Fruit fly (Drosophila melanogaster) whole organism, embryonic: ENCODE results near the gene Or83a.

ENCODE experiments used
- ATbp ChIP-seq: fragments of 200-800 bp; sonication (Bioruptor generic); optimal IDR thresholded peaks from 2 replicates; lab custom pipeline; 2017; ENCODE audit warnings: missing biosample characterization, mild to moderate bottlenecking, missing genetic modification characterization, missing genetic modification reagents
- Asciz ChIP-seq: fragments of 200-800 bp; sonication (Bioruptor generic); optimal IDR thresholded peaks from 2 replicates; lab custom pipeline; 2017; ENCODE audit warnings: missing biosample characterization, mild to moderate bottlenecking, missing genetic modification characterization, missing genetic modification reagents
- C15 ChIP-seq: fragments of 200-800 bp; sonication (Bioruptor generic); IDR thresholded peaks from 3 replicates; pipeline ENCODE4 v1.3.6; 2022; ENCODE audit warnings: missing biosample characterization, missing genetic modification characterization
- CG10147 ChIP-seq: fragments of 200-800 bp; sonication (Bioruptor generic); optimal IDR thresholded peaks from 2 replicates; lab custom pipeline; 2019; ENCODE audit warnings: missing biosample characterization, mild to moderate bottlenecking, missing genetic modification characterization, moderate library complexity
- CG10366 ChIP-seq: fragments of 200-800 bp; sonication (Bioruptor generic); IDR thresholded peaks from 2 replicates; pipeline ENCODE4 v1.3.6; 2022; ENCODE audit warnings: missing biosample characterization, missing genetic modification characterization
- CG10654 ChIP-seq: fragments of 200-800 bp; sonication (Bioruptor generic); optimal IDR thresholded peaks from 2 replicates; lab custom pipeline; 2016; ENCODE audit warnings: missing biosample characterization, missing genetic modification characterization
- CG10959 ChIP-seq: fragments of 200-800 bp; sonication (Bioruptor generic); IDR thresholded peaks from 2 replicates; pipeline ENCODE4 v1.3.6; 2022; ENCODE audit warnings: missing biosample characterization, missing genetic modification characterization
- CG12104 ChIP-seq: fragments of 200-800 bp; sonication (Bioruptor generic); optimal IDR thresholded peaks from 3 replicates; lab custom pipeline; 2016; ENCODE audit warnings: missing biosample characterization, missing genetic modification characterization
- CG12659 ChIP-seq: fragments of 200-800 bp; sonication (Bioruptor generic); optimal IDR thresholded peaks from 3 replicates; lab custom pipeline; 2017; ENCODE audit warnings: mild to moderate bottlenecking, missing biosample characterization, missing genetic modification reagents, missing genetic modification characterization
- CG14050 ChIP-seq: fragments of 200-800 bp; sonication (Bioruptor generic); IDR thresholded peaks from 3 replicates; pipeline ENCODE4 v1.3.6; 2022; ENCODE audit warnings: missing biosample characterization, missing genetic modification characterization
- CG15011 ChIP-seq: fragments of 200-800 bp; sonication (Bioruptor generic); optimal IDR thresholded peaks from 3 replicates; lab custom pipeline; 2018; ENCODE audit warnings: missing biosample characterization, mild to moderate bottlenecking, missing genetic modification characterization
- CG17802 ChIP-seq: fragments of 200-800 bp; sonication (Bioruptor generic); optimal IDR thresholded peaks from 2 replicates; lab custom pipeline; 2018; ENCODE audit warnings: missing biosample characterization, mild to moderate bottlenecking, missing genetic modification characterization, moderate library complexity
- CG2678 ChIP-seq: fragments of 200-800 bp; sonication (Bioruptor generic); optimal IDR thresholded peaks from 3 replicates; lab custom pipeline; 2019; ENCODE audit warnings: missing biosample characterization, mild to moderate bottlenecking, missing genetic modification characterization, moderate library complexity
- CG3065 ChIP-seq: fragments of 200-800 bp; sonication (Bioruptor generic); optimal IDR thresholded peaks from 2 replicates; lab custom pipeline; 2016; ENCODE audit warnings: missing biosample characterization, missing genetic modification characterization
- CG32767 ChIP-seq: fragments of 200-800 bp; sonication (Bioruptor generic); IDR thresholded peaks from 2 replicates; pipeline ENCODE4 v1.3.6; 2022; ENCODE audit warnings: missing biosample characterization, missing genetic modification characterization
- CG32772 ChIP-seq: fragments of 200-800 bp; sonication (Bioruptor generic); IDR thresholded peaks from 2 replicates; pipeline ENCODE4 v1.3.6; 2022; ENCODE audit warnings: missing biosample characterization, missing genetic modification characterization
- CG4282 ChIP-seq: fragments of 200-800 bp; sonication (Bioruptor generic); optimal IDR thresholded peaks from 2 replicates; lab custom pipeline; 2016; ENCODE audit warnings: missing biosample characterization, missing genetic modification characterization
- CG43689 ChIP-seq: fragments of 200-800 bp; sonication (Bioruptor generic); IDR thresholded peaks from 2 replicates; pipeline ENCODE4 v1.3.6; 2022; ENCODE audit warnings: missing biosample characterization, missing genetic modification characterization
- CG6254 ChIP-seq: fragments of 200-800 bp; sonication (Bioruptor generic); optimal IDR thresholded peaks from 3 replicates; lab custom pipeline; 2017; ENCODE audit warnings: mild to moderate bottlenecking, missing biosample characterization, missing genetic modification reagents, missing genetic modification characterization
- CG6683 ChIP-seq: fragments of 200-800 bp; sonication (Bioruptor generic); optimal IDR thresholded peaks from 2 replicates; lab custom pipeline; 2017; ENCODE audit warnings: missing biosample characterization, mild to moderate bottlenecking, missing genetic modification characterization, missing genetic modification reagents
- CG7963 ChIP-seq: fragments of 200-800 bp; sonication (Bioruptor generic); IDR thresholded peaks from 3 replicates; pipeline ENCODE4 v1.3.6; 2022; ENCODE audit warnings: missing biosample characterization, missing genetic modification characterization; ENCODE audit not compliant: partially characterized antibody
- CG7987 ChIP-seq: fragments of 200-800 bp; sonication (Bioruptor generic); optimal IDR thresholded peaks from 2 replicates; lab custom pipeline; 2018; ENCODE audit warnings: missing biosample characterization, mild to moderate bottlenecking, missing genetic modification characterization, moderate library complexity
- CG8944 ChIP-seq: fragments of 200-800 bp; sonication (Bioruptor generic); optimal IDR thresholded peaks from 3 replicates; lab custom pipeline; 2016; ENCODE audit warnings: missing biosample characterization, missing genetic modification characterization
- CG9797 ChIP-seq: fragments of 200-800 bp; sonication (Bioruptor generic); optimal IDR thresholded peaks from 3 replicates; lab custom pipeline; 2018; ENCODE audit warnings: missing biosample characterization, mild to moderate bottlenecking, missing genetic modification characterization
- CG9817 ChIP-seq: fragments of 200-800 bp; sonication (Bioruptor generic); optimal IDR thresholded peaks from 2 replicates; lab custom pipeline; 2018; ENCODE audit warnings: missing biosample characterization, mild to moderate bottlenecking, missing genetic modification characterization, moderate library complexity
- CTCF ChIP-seq: fragments of 200-800 bp; sonication (Bioruptor generic); optimal IDR thresholded peaks from 2 replicates; lab custom pipeline; 2017; ENCODE audit warnings: missing biosample characterization, mild to moderate bottlenecking, missing genetic modification characterization, moderate library complexity
- Dbx ChIP-seq: fragments of 200-800 bp; sonication (Bioruptor generic); IDR thresholded peaks from 3 replicates; pipeline ENCODE4 v1.3.6; 2022; ENCODE audit warnings: missing biosample characterization, missing genetic modification characterization
- Dip2 ChIP-seq: fragments of 200-800 bp; sonication (Bioruptor generic); IDR thresholded peaks from 2 replicates; pipeline ENCODE4 v1.3.6; 2022; ENCODE audit warnings: missing biosample characterization, missing genetic modification characterization
- Ets97D ChIP-seq: fragments of 200-800 bp; sonication (Bioruptor generic); optimal IDR thresholded peaks from 3 replicates; lab custom pipeline; 2016; ENCODE audit warnings: missing biosample characterization, missing genetic modification characterization
- Jarid2 ChIP-seq: fragments of 200-800 bp; sonication (Bioruptor generic); optimal IDR thresholded peaks from 3 replicates; lab custom pipeline; 2017; ENCODE audit warnings: mild to moderate bottlenecking, missing biosample characterization, missing genetic modification reagents, missing genetic modification characterization
- MESR4 ChIP-seq: fragments of 200-800 bp; sonication (Bioruptor generic); optimal IDR thresholded peaks from 2 replicates; lab custom pipeline; 2018; ENCODE audit warnings: missing biosample characterization, mild to moderate bottlenecking, missing genetic modification characterization, moderate library complexity
- Nf-YB ChIP-seq: fragments of 200-800 bp; sonication (Bioruptor generic); optimal IDR thresholded peaks from 3 replicates; lab custom pipeline; 2019; ENCODE audit warnings: missing biosample characterization, mild to moderate bottlenecking, missing genetic modification characterization, moderate library complexity
- Oaz ChIP-seq: fragments of 200-800 bp; sonication (Bioruptor generic); IDR thresholded peaks from 2 replicates; pipeline ENCODE4 v1.3.6; 2022; ENCODE audit warnings: missing biosample characterization, missing genetic modification characterization
- Ptx1 ChIP-seq: fragments of 200-800 bp; sonication (Bioruptor generic); IDR thresholded peaks from 2 replicates; pipeline ENCODE4 v1.3.6; 2022; ENCODE audit warnings: missing biosample characterization, missing genetic modification characterization
- Side ChIP-seq: fragments of 200-800 bp; sonication (Bioruptor generic); optimal IDR thresholded peaks from 2 replicates; lab custom pipeline; 2016; ENCODE audit warnings: missing biosample characterization, missing genetic modification characterization
- Sox102F ChIP-seq: fragments of 200-800 bp; sonication (Bioruptor generic); optimal IDR thresholded peaks from 2 replicates; lab custom pipeline; 2018; ENCODE audit warnings: missing biosample characterization, mild to moderate bottlenecking, missing genetic modification characterization, moderate library complexity
- ac ChIP-seq: fragments of 200-800 bp; sonication (Bioruptor generic); optimal IDR thresholded peaks from 3 replicates; lab custom pipeline; 2017; ENCODE audit warnings: missing biosample characterization, mild to moderate bottlenecking, missing genetic modification characterization
- ash1 ChIP-seq: fragments of 200-800 bp; sonication (Bioruptor generic); optimal IDR thresholded peaks from 2 replicates; lab custom pipeline; 2018; ENCODE audit warnings: missing biosample characterization, mild to moderate bottlenecking, missing genetic modification characterization
- bigmax ChIP-seq: fragments of 200-800 bp; sonication (Bioruptor generic); optimal IDR thresholded peaks from 2 replicates; lab custom pipeline; 2018; ENCODE audit warnings: missing biosample characterization, mild to moderate bottlenecking, missing genetic modification characterization
- fu2 ChIP-seq: fragments of 200-800 bp; sonication (Bioruptor generic); optimal IDR thresholded peaks from 2 replicates; lab custom pipeline; 2016; ENCODE audit warnings: missing biosample characterization, missing genetic modification characterization
- gcm ChIP-seq: fragments of 200-800 bp; sonication (Bioruptor generic); optimal IDR thresholded peaks from 2 replicates; lab custom pipeline; 2019; ENCODE audit warnings: missing biosample characterization, mild to moderate bottlenecking, missing genetic modification characterization, moderate library complexity
- grau ChIP-seq: fragments of 200-800 bp; optimal IDR thresholded peaks from 3 replicates; lab custom pipeline; 2019; ENCODE audit warnings: missing biosample characterization, mild to moderate bottlenecking, missing genetic modification characterization, moderate library complexity
- jumu ChIP-seq: fragments of 200-800 bp; sonication (Bioruptor generic); optimal IDR thresholded peaks from 3 replicates; lab custom pipeline; 2016; ENCODE audit warnings: missing biosample characterization, missing genetic modification characterization
- lmd ChIP-seq: fragments of 200-800 bp; sonication (Bioruptor generic); IDR thresholded peaks from 2 replicates; pipeline ENCODE4 v1.3.6; 2022; ENCODE audit warnings: missing biosample characterization, missing genetic modification characterization
- pan ChIP-seq, 4 experiments: fragments of >200 bp in 3 of 4; fragments of 200-800 bp in 1 of 4; sonication (Bioruptor generic) in 1 of 4; optimal IDR thresholded peaks in 3 of 4; IDR thresholded peaks in 1 of 4; 2 replicates each; pipeline versions ENCODE4 v1.3.6 to Lab custom; 2017 to 2022; ENCODE audit warnings: missing biosample characterization in 2 of 4, missing genetic modification characterization in 2 of 4, mixed read lengths in 1 of 4
- run ChIP-seq: fragments of 200-800 bp; sonication (Bioruptor generic); optimal IDR thresholded peaks from 3 replicates; lab custom pipeline; 2018; ENCODE audit warnings: missing biosample characterization, mild to moderate bottlenecking, missing genetic modification characterization
- schlank ChIP-seq: fragments of 200-800 bp; sonication (Bioruptor generic); optimal IDR thresholded peaks from 2 replicates; lab custom pipeline; 2018; ENCODE audit warnings: missing biosample characterization, mild to moderate bottlenecking, missing genetic modification characterization
- sens-2 ChIP-seq: fragments of 200-800 bp; sonication (Bioruptor generic); IDR thresholded peaks from 2 replicates; pipeline ENCODE4 v1.3.6; 2022; ENCODE audit warnings: missing biosample characterization, missing genetic modification characterization
- sna ChIP-seq: fragments of 200-800 bp; sonication (Bioruptor generic); IDR thresholded peaks from 2 replicates; pipeline ENCODE4 v1.3.6; 2022; ENCODE audit warnings: missing biosample characterization, missing genetic modification characterization; ENCODE audit not compliant: partially characterized antibody
- ttk ChIP-seq: fragments of 200-800 bp; sonication (Bioruptor generic); IDR thresholded peaks from 2 replicates; pipeline ENCODE4 v2.1.2; 2022; ENCODE audit warnings: missing biosample characterization, missing genetic modification characterization

The Or83a gene

DNA sequence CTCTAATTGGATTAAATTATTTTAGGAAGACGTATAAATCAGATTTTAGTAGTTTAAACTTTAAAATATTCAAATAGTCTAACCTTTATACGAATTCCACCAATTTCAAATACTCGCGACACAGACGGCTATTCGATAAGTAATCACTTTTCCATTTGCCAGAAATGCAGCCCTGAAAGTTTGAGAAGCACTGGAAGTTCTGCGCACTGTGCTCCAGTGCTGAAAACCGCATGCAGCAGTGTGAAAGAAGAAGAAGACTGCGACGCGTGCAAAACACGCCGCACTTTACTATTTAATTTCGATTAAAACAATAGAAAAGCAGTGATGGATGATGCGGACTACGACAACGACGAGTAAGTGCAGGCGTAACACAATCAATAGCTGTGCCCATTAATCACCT is 27.4 kb downstream of the Or83a start, which contains the start of gene Polr2F (continued):
- no peak for TF ChIP-seq pan (optimal IDR thresholded peaks at IDR 0.05; lab: Kevin White, UChicago)
- TF ChIP-seq pan (GFP tag; optimal IDR thresholded peaks at IDR 0.05 in 1 of 2, IDR thresholded peaks at IDR 0.05 in 1 of 2), result peak in 1 of 2 experiments; percentile 75
- TF ChIP-seq Jarid2 (GFP tag; lab: Kevin White, UChicago), result peak; percentile 36
- peak; percentile 64 for TF ChIP-seq CG10366 (GFP tag; lab: Robert Waterston, UW)
- peak; percentile 73 for TF ChIP-seq Ptx1
- no peak for TF ChIP-seq run (tag; lab: Kevin White, UChicago)
- TF ChIP-seq Ets97D (GFP tag; lab: Kevin White, UChicago), result peak; percentile 96
- 0 out of 3 replicates have a peak, but pooled peaks have one; percentile 38 for TF ChIP-seq CG14050 (GFP tag; lab: Robert Waterston, UW)
- no peak for TF ChIP-seq CG32767 (GFP tag; lab: Robert Waterston, UW)
- TF ChIP-seq CG4282 (GFP tag; lab: Kevin White, UChicago), result peak; percentile 89
- no peak for TF ChIP-seq CG15011 (GFP tag; lab: Kevin White, UChicago)
- peak; percentile 52 for TF ChIP-seq Asciz (GFP tag; lab: Kevin White, UChicago)
- TF ChIP-seq CG9797 (GFP tag; lab: Kevin White, UChicago), result peak; percentile 49
- peak; percentile 38; the same call in 1 of the 2 replicates for TF ChIP-seq CG10959
- TF ChIP-seq Sox102F (GFP tag; lab: Kevin White, UChicago), result no peak
- TF ChIP-seq CG43689 (GFP tag; lab: Robert Waterston, UW), result no peak
- TF ChIP-seq Nf-YB, result no peak
- TF ChIP-seq CG9817 (tag; lab: Kevin White, UChicago), result peak; percentile 88
- TF ChIP-seq C15, result peak; percentile 61; the same call in 1 of the 3 replicates
- TF ChIP-seq CG7987 (GFP tag; lab: Kevin White, UChicago), result peak; percentile 82
- peak; percentile 17 for TF ChIP-seq gcm (GFP tag; lab: Kevin White, UChicago)
- TF ChIP-seq ash1, result peak; percentile 73
- peak; percentile 86 for TF ChIP-seq CG10654 (GFP tag; lab: Kevin White, UChicago)
- no peak for TF ChIP-seq CG6254 (GFP tag; lab: Kevin White, UChicago)
- TF ChIP-seq CG2678 (tag; lab: Kevin White, UChicago), result peak; percentile 63
- peak; percentile 66 for TF ChIP-seq ttk
- TF ChIP-seq Dip2, result no peak
- TF ChIP-seq grau (tag; lab: Kevin White, UChicago), result peak; percentile 76
- TF ChIP-seq CG17802 (tag; lab: Kevin White, UChicago), result peak; percentile 59
- TF ChIP-seq Side (GFP tag; lab: Kevin White, UChicago), result peak; percentile 89
- TF ChIP-seq CG12659 (GFP tag; lab: Kevin White, UChicago), result peak; percentile 92
- peak; percentile 40 for TF ChIP-seq CG12104 (GFP tag; lab: Kevin White, UChicago)
- no peak for TF ChIP-seq sna (GFP tag; lab: Robert Waterston, UW)
- TF ChIP-seq MESR4 (GFP tag; lab: Kevin White, UChicago), result peak; percentile 97
- peak; percentile 45; the same call in 1 of the 2 replicates for TF ChIP-seq Oaz (GFP tag; lab: Robert Waterston, UW)
- peak; percentile 23 for TF ChIP-seq ATbp (GFP tag; lab: Kevin White, UChicago)
- TF ChIP-seq CG8944 (GFP tag; lab: Kevin White, UChicago), result peak; percentile 92
- peak; percentile 76 for TF ChIP-seq CG3065
- TF ChIP-seq Dbx (GFP tag; lab: Robert Waterston, UW), result peak; percentile 94
- TF ChIP-seq ac, result no peak
- TF ChIP-seq CTCF (GFP tag; lab: Kevin White, UChicago), result peak; percentile 44
- TF ChIP-seq lmd (GFP tag; lab: Robert Waterston, UW), result peak; percentile 76
- peak; percentile 69 for TF ChIP-seq CG10147 (GFP tag; lab: Kevin White, UChicago)
- TF ChIP-seq bigmax (GFP tag; lab: Kevin White, UChicago), result peak; percentile 68
- peak; percentile 11; the same call in 1 of the 2 replicates for TF ChIP-seq CG32772 (GFP tag; lab: Robert Waterston, UW)
- peak; percentile 94 for TF ChIP-seq jumu (GFP tag; lab: Kevin White, UChicago)
- TF ChIP-seq sens-2 (GFP tag; lab: Robert Waterston, UW), result no peak
- TF ChIP-seq schlank, result peak; percentile 64
- peak; percentile 29 for TF ChIP-seq CG6683 (GFP tag; lab: Kevin White, UChicago)
- TF ChIP-seq CG7963 (GFP tag; lab: Robert Waterston, UW), result peak; percentile 41; the same call in 1 of the 3 replicates
- peak; percentile 95 for TF ChIP-seq fu2 (GFP tag; lab: Kevin White, UChicago)
